Worm (Caenorhabditis elegans): ENCODE measurements around the gene vha-18.

vha-18 gene

DNA sequence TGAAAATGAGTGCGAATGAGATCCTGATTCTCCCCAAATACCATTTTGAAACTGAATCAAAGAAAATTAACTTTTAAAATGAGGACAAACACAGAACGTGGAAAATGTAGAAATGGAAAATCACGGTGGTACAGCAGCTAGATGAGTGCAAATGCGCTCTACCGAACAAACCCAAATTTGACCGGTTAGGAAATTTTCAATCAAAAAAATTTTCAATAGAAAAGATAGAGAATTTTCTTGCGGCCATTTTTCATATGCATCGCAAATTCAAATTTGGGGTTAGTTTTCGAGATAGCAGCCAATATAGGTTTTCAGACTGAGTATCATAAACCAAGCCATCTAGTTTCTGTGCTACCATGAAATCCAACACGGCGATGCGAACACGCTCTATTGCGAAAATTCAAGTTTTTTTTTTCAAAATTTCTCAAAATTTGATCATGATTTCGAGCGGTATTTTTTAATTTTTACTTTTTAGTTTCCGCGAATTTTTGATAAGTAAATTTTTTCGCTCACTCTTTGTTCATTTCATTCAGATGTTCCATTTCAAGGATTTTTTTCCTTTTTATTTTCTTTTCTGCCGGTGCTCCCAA lies at the start of gene vha-18:
TSS of gene vha-18 (minus strand) at position 51 of the 590 bp plus-strand sequence.
- TF ChIP-seq C34B4.2 (tag; optimal IDR thresholded peaks at IDR 0.05), result no peak
- TF ChIP-seq efl-1 (optimal IDR thresholded peaks at IDR 0.05), result peak in 1 of 2 experiments; percentile 4
- no peak for TF ChIP-seq efl-1 (GFP tag; optimal IDR thresholded peaks at IDR 0.05 in 1 of 2)

DNA sequence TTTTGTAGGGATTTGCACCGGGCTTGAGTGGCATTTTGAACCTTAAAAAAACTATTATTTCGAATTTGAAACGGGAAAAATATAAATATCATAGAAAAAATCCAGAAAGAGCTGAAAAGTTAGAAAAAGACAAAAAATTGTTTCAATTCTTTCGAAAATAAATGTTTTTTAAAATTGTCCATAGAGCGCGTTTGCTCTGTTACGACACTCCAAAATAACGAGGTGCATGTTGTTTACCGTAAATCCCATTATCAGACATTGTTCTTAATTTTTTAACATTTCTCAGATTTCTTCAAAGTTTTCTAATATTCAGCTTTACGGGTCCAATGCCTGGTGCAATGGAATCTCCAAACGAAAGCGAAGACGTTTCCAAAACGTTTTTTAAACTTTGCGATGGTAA lies 48.8 kb upstream of the vha-18 start, which contains the start of the genes dnj-22 and natc-1:
TSS of gene dnj-22 (minus strand) at position 47 of the 400 bp plus-strand sequence.
TSS of gene natc-1 (plus strand) at position 286 of the 400 bp plus-strand sequence.
- no peak for TF ChIP-seq nhr-12 (tag; optimal IDR thresholded peaks at IDR 0.05)
- TF ChIP-seq fkh-8 (tag; optimal IDR thresholded peaks at IDR 0.05), result peak; percentile 64
- peak; percentile 94 for TF ChIP-seq snu-23 (GFP tag; optimal IDR thresholded peaks at IDR 0.05)
- peak; percentile 77 for TF ChIP-seq fos-1 (tag; optimal IDR thresholded peaks at IDR 0.05)
- peak; percentile 83 to 89 for TF ChIP-seq lin-35 (GFP tag; optimal IDR thresholded peaks at IDR 0.05)
- peak; percentile 73 to 83 (median 79) for TF ChIP-seq dpl-1 (GFP tag; optimal IDR thresholded peaks at IDR 0.05)
- TF ChIP-seq mab-9 (GFP tag; IDR thresholded peaks at IDR 0.05), result peak; percentile 36; the same call in 1 of the 2 replicates
- peak; percentile 81 for TF ChIP-seq xbp-1 (tag; optimal IDR thresholded peaks at IDR 0.05)
- peak; percentile 88 for TF ChIP-seq nhr-47 (tag; optimal IDR thresholded peaks at IDR 0.05)
- no peak for TF ChIP-seq pag-3 (tag; optimal IDR thresholded peaks at IDR 0.05; ENCODE audit: borderline replicate concordance, insufficient read depth)
- peak; percentile 82 to 83 for TF ChIP-seq efl-1 (optimal IDR thresholded peaks at IDR 0.05)
- TF ChIP-seq efl-1 (GFP tag; optimal IDR thresholded peaks at IDR 0.05 in 1 of 2), result peak; percentile 77 to 97
- peak; percentile 91 for TF ChIP-seq nhr-71 (tag; optimal IDR thresholded peaks at IDR 0.05)
- TF ChIP-seq elt-3 (tag; optimal IDR thresholded peaks at IDR 0.05), result peak in 2 of 6 experiments; percentile 82 to 88
- peak; percentile 80 for TF ChIP-seq unc-130 (tag; optimal IDR thresholded peaks at IDR 0.05)
- peak; percentile 65 for TF ChIP-seq lin-13 (GFP tag; optimal IDR thresholded peaks at IDR 0.05)
- peak in 1 of 2 experiments; percentile 50 for TF ChIP-seq mdl-1 (tag; optimal IDR thresholded peaks at IDR 0.05)
- TF ChIP-seq nhr-20 (tag; optimal IDR thresholded peaks at IDR 0.05), result peak; percentile 88
- peak; percentile 81 for TF ChIP-seq blmp-1 (tag; optimal IDR thresholded peaks at IDR 0.05)
- TF ChIP-seq ceh-90 (tag; optimal IDR thresholded peaks at IDR 0.05), result no peak
- TF ChIP-seq sup-37 (GFP tag; optimal IDR thresholded peaks at IDR 0.05), result peak; percentile 11
- TF ChIP-seq ceh-82 (tag; optimal IDR thresholded peaks at IDR 0.05), result peak; percentile 79 to 87 (median 84)
- TF ChIP-seq nhr-76 (tag; optimal IDR thresholded peaks at IDR 0.05), result no peak
- peak; percentile 85 for TF ChIP-seq swsn-7 (tag; optimal IDR thresholded peaks at IDR 0.05)
- TF ChIP-seq ets-5 (GFP tag; IDR thresholded peaks at IDR 0.05), result no peak
- TF ChIP-seq hlh-4 (tag; optimal IDR thresholded peaks at IDR 0.05), result no peak
- no peak for TF ChIP-seq fkh-4 (tag; optimal IDR thresholded peaks at IDR 0.05; ENCODE audit: borderline replicate concordance)
- peak; percentile 93 for TF ChIP-seq mep-1 (tag; optimal IDR thresholded peaks at IDR 0.05)
- TF ChIP-seq tbx-2 (tag; optimal IDR thresholded peaks at IDR 0.05), result peak; percentile 80
- TF ChIP-seq nhr-28 (tag; optimal IDR thresholded peaks at IDR 0.05), result no peak
- TF ChIP-seq unc-86 (tag; optimal IDR thresholded peaks at IDR 0.05), result peak; percentile 74
- TF ChIP-seq nhr-85 (tag), result peak; percentile 79
- TF ChIP-seq lin-14 (GFP tag; optimal IDR thresholded peaks at IDR 0.05), result peak; percentile 86
- TF ChIP-seq isw-1 (GFP tag; IDR thresholded peaks at IDR 0.05), result peak; percentile 74
- TF ChIP-seq unc-62 (GFP tag; optimal IDR thresholded peaks at IDR 0.05), result no peak
- no peak for TF ChIP-seq ama-1 (optimal IDR thresholded peaks at IDR 0.05)
- TF ChIP-seq hlh-17 (GFP tag; optimal IDR thresholded peaks at IDR 0.05; ENCODE audit: borderline replicate concordance), result no peak
- TF ChIP-seq zag-1 (tag; optimal IDR thresholded peaks at IDR 0.05), result no peak
- peak; percentile 24 for TF ChIP-seq F16B12.6 (tag; optimal IDR thresholded peaks at IDR 0.05)
- peak in 1 of 2 experiments; percentile 7 for TF ChIP-seq ztf-11 (tag; optimal IDR thresholded peaks at IDR 0.05)
- TF ChIP-seq mef-2 (tag; optimal IDR thresholded peaks at IDR 0.05), result no peak
- TF ChIP-seq ceh-63 (GFP tag; optimal IDR thresholded peaks at IDR 0.05), result no peak
- TF ChIP-seq aha-1 (tag; optimal IDR thresholded peaks at IDR 0.05), result no peak
- TF ChIP-seq snpc-4 (tag; optimal IDR thresholded peaks at IDR 0.05), result peak; percentile 85
- TF ChIP-seq ces-1 (GFP tag; optimal IDR thresholded peaks at IDR 0.05), result peak; percentile 50
- TF ChIP-seq nhr-19 (GFP tag; conservative IDR thresholded peaks at IDR 0.05), result peak; percentile 82
- TF ChIP-seq unc-98 (GFP tag; IDR thresholded peaks at IDR 0.05), result peak; percentile 24; the same call in 1 of the 2 replicates
- peak; percentile 63 for TF ChIP-seq ztf-4 (tag; optimal IDR thresholded peaks at IDR 0.05)
- peak; percentile 75 for TF ChIP-seq rnt-1 (tag; optimal IDR thresholded peaks at IDR 0.05)

Measured in whole organism, L1 larva.